Worm (Caenorhabditis elegans): ENCODE data around the gene F26F2.1.
A peak's percentile ranks its signal among the peaks of the same experiment; 100 is the strongest.

The F26F2.1 gene

DNA sequence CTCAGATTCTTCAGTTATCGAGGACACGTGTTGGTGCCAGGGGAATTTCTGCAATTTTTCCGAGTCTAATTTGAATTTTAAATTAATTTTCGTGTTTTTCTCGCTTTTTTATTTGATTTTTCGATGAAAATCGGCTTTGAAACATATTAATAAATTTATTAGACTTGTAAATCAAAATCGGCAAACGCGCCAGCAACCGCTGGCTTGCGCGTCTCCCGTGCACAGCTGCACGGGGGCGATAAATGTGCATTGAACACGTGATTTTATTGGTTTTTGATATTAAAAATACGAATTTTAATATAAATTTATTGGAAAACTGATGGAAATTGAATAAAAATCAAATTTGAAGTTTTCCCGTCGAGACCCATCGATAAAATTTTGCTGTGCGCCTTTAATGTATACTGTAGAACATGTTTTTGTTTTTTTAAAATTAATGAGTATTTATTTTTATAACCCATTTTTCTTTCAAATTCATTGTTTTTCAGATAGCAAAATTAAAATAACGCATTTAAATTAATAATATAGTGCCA, 18.9 kb upstream of the F26F2.1 start, which contains the start of gene F26F2.7 (continued):
- TF ChIP-seq nhr-27 (tag; optimal IDR thresholded peaks at IDR 0.05) (no peak), cebp-1 (GFP tag; IDR thresholded peaks at IDR 0.05) (0 out of 2 replicates have a peak, but pooled peaks have one; percentile 37), cebp-1 (tag; optimal IDR thresholded peaks at IDR 0.05) (peak; percentile 89), ceh-100 (GFP tag; IDR thresholded peaks at IDR 0.05) (no peak), athp-1 (tag; optimal IDR thresholded peaks at IDR 0.05) (peak; percentile 85), egrh-3 (GFP tag; IDR thresholded peaks at IDR 0.05) (peak; percentile 58; the same call in 1 of the 2 replicates), ceh-40 (GFP tag; IDR thresholded peaks at IDR 0.05) (no peak), F52B5.7 (tag; optimal IDR thresholded peaks at IDR 0.05) (no peak), sea-2 (GFP tag; IDR thresholded peaks at IDR 0.05) (no peak), mes-4 (tag; optimal IDR thresholded peaks at IDR 0.05) (no peak), bed-2 (GFP tag; IDR thresholded peaks at IDR 0.05) (no peak), lsl-1 (GFP tag; optimal IDR thresholded peaks at IDR 0.05) (peak; percentile 94), hmg-20 (GFP tag; IDR thresholded peaks at IDR 0.05) (peak; percentile 79), madf-3 (GFP tag; IDR thresholded peaks at IDR 0.05) (peak; percentile 83), T07F8.4 (tag; optimal IDR thresholded peaks at IDR 0.05) (no peak), ztf-22 (GFP tag; optimal IDR thresholded peaks at IDR 0.05) (no peak), B0261.1 (tag; optimal IDR thresholded peaks at IDR 0.05) (peak; percentile 25), die-1 (tag; optimal IDR thresholded peaks at IDR 0.05) (no peak), tlf-1 (GFP tag; optimal IDR thresholded peaks at IDR 0.05) (peak; percentile 92), madf-10 (tag; optimal IDR thresholded peaks at IDR 0.05) (peak; percentile 78), fkh-3 (tag; optimal IDR thresholded peaks at IDR 0.05) (no peak), egl-44 (GFP tag; IDR thresholded peaks at IDR 0.05) (no peak), ztf-6 (GFP tag; IDR thresholded peaks at IDR 0.05) (no peak), K11D2.4 (GFP tag; IDR thresholded peaks at IDR 0.05) (peak; percentile 79), attf-6 (GFP tag; IDR thresholded peaks at IDR 0.05) (peak; percentile 79), sdz-38 (tag; optimal IDR thresholded peaks at IDR 0.05) (no peak), atf-7 (tag; optimal IDR thresholded peaks at IDR 0.05) (peak; percentile 83), ceh-91 (GFP tag; IDR thresholded peaks at IDR 0.05) (peak; percentile 87), aptf-3 (GFP tag; IDR thresholded peaks at IDR 0.05) (no peak), F57C9.4 (tag; optimal IDR thresholded peaks at IDR 0.05) (peak; percentile 32), ceh-27 (GFP tag; optimal IDR thresholded peaks at IDR 0.05) (no peak), sptf-2 (GFP tag; optimal IDR thresholded peaks at IDR 0.05) (peak; percentile 37), let-526 (GFP tag; IDR thresholded peaks at IDR 0.05) (no peak), pha-4 (tag; optimal IDR thresholded peaks at IDR 0.05) (peak; percentile 48), lsy-27 (tag; optimal IDR thresholded peaks at IDR 0.05; ENCODE audit: borderline replicate concordance, insufficient read depth) (no peak), attf-5 (GFP tag; optimal IDR thresholded peaks at IDR 0.05) (peak; percentile 92), unc-62 (GFP tag; optimal IDR thresholded peaks at IDR 0.05) (no peak), F33H1.4 (GFP tag; IDR thresholded peaks at IDR 0.05) (peak; percentile 95), Y53F4B.3 (GFP tag; IDR thresholded peaks at IDR 0.05) (no peak), dox-1 (GFP tag; IDR thresholded peaks at IDR 0.05) (peak; percentile 98), efl-1 (GFP tag; optimal IDR thresholded peaks at IDR 0.05) (peak; percentile 57), ceh-79 (tag; optimal IDR thresholded peaks at IDR 0.05) (peak; percentile 29), gei-17 (GFP tag; optimal IDR thresholded peaks at IDR 0.05) (peak; percentile 41), attf-3 (GFP tag; conservative IDR thresholded peaks at IDR 0.05) (peak; percentile 58), ztf-18 (tag; optimal IDR thresholded peaks at IDR 0.05) (peak; percentile 99), nhr-179 (tag; optimal IDR thresholded peaks at IDR 0.05) (no peak), let-607 (tag; optimal IDR thresholded peaks at IDR 0.05) (peak; percentile 33 to 81), cebp-2 (GFP tag; IDR thresholded peaks at IDR 0.05) (no peak), F57A8.1 (GFP tag; optimal IDR thresholded peaks at IDR 0.05) (no peak), D2030.7 (GFP tag; IDR thresholded peaks at IDR 0.05) (peak; percentile 91)
